Worm (Caenorhabditis elegans): ENCODE data around the gene hlh-15.

Gene hlh-15

DNA sequence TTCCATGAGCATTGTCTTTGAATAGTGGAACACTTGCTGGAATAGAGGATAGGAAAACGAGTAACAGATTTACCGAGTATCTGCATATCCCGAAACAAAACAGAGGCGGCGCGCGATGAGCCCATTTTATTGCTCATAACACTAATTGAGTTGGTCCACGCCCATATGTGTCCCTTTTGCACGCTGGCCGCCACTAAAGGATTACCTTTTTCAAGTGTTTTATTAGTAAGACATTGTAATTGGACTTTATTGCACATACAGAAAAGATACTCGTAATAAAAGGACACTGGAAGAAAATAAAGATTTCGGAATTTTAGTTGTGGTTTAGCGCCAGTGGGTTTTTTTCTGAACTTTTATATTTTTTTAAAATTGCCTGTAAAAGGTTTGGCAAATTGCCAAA is at the start of gene hlh-15:
TSS of gene hlh-15 (minus strand) at position 101 of the 400 bp plus-strand sequence.
- TF ChIP-seq tra-4 (tag; optimal IDR thresholded peaks at IDR 0.05) (no peak), hmbx-1 (tag; optimal IDR thresholded peaks at IDR 0.05) (no peak), ama-1 (optimal IDR thresholded peaks at IDR 0.05) (no peak)

DNA sequence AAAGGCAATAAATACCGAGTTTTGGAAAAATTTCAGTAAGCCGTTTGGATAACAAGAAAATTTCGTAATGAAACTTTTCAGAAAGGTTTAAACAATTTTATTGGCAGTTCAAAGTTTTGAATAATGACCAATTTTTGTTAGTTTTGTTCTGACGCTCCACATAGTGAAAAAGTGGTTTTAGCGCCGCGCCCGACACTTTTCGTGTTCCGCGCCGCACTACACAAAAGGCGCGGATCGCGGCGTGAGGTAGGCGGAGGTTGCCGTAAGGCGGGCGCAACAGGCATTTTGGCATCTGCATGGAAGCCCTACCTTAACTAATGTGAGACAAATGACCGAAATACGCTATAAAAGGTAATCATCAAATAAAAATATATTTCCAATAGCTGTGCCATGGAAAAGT is 48.6 kb upstream of the hlh-15 start:
- TF ChIP-seq hnd-1 (tag; optimal IDR thresholded peaks at IDR 0.05) (no peak), ceh-13 (GFP tag; optimal IDR thresholded peaks at IDR 0.05) (no peak), ets-7 (tag; optimal IDR thresholded peaks at IDR 0.05) (no peak), aly-1 (tag; optimal IDR thresholded peaks at IDR 0.05) (no peak), F13C5.2 (tag; optimal IDR thresholded peaks at IDR 0.05) (no peak), ceh-36 (tag; optimal IDR thresholded peaks at IDR 0.05) (no peak), B0310.2 (tag; optimal IDR thresholded peaks at IDR 0.05) (no peak), pes-1 (GFP tag; IDR thresholded peaks at IDR 0.05) (no peak), scrt-1 (GFP tag; IDR thresholded peaks at IDR 0.05) (no peak), tra-4 (tag; optimal IDR thresholded peaks at IDR 0.05) (no peak), tbx-11 (GFP tag; IDR thresholded peaks at IDR 0.05) (no peak), ama-1 (optimal IDR thresholded peaks at IDR 0.05) (no peak), hmbx-1 (tag; optimal IDR thresholded peaks at IDR 0.05) (no peak)

- TF ChIP-seq flt-1 (GFP tag; IDR thresholded peaks at IDR 0.05), result no peak
- no peak for TF ChIP-seq aly-1 (tag; optimal IDR thresholded peaks at IDR 0.05)
- TF ChIP-seq B0310.2 (tag; optimal IDR thresholded peaks at IDR 0.05), result no peak
- TF ChIP-seq scrt-1 (GFP tag; IDR thresholded peaks at IDR 0.05), result no peak
- no peak for TF ChIP-seq tbx-11 (GFP tag; IDR thresholded peaks at IDR 0.05)
- TF ChIP-seq pes-1 (GFP tag; IDR thresholded peaks at IDR 0.05), result no peak
- TF ChIP-seq tra-4 (tag; optimal IDR thresholded peaks at IDR 0.05), result no peak
- TF ChIP-seq ama-1 (optimal IDR thresholded peaks at IDR 0.05), result no peak
- TF ChIP-seq ets-7 (tag; optimal IDR thresholded peaks at IDR 0.05), result no peak
- no peak for TF ChIP-seq F13C5.2 (tag; optimal IDR thresholded peaks at IDR 0.05)
- no peak for TF ChIP-seq ceh-36 (tag; optimal IDR thresholded peaks at IDR 0.05)
- no peak for TF ChIP-seq tbx-37 (GFP tag; conservative IDR thresholded peaks at IDR 0.05)
- TF ChIP-seq hmbx-1 (tag; optimal IDR thresholded peaks at IDR 0.05), result no peak
- TF ChIP-seq hmg-4 (GFP tag; optimal IDR thresholded peaks at IDR 0.05), result no peak
- TF ChIP-seq ceh-13 (GFP tag; optimal IDR thresholded peaks at IDR 0.05), result no peak
- no peak for TF ChIP-seq sea-1 (GFP tag; conservative IDR thresholded peaks at IDR 0.05)
- TF ChIP-seq hnd-1 (tag; optimal IDR thresholded peaks at IDR 0.05), result no peak
These were observed 46.6 kb upstream of the hlh-15 start, which contains the start of gene fox-1 for ce11 chrX:2459793-2460192. Gene fox-1, minus strand, starts transcription at chrX:2459893.

DNA sequence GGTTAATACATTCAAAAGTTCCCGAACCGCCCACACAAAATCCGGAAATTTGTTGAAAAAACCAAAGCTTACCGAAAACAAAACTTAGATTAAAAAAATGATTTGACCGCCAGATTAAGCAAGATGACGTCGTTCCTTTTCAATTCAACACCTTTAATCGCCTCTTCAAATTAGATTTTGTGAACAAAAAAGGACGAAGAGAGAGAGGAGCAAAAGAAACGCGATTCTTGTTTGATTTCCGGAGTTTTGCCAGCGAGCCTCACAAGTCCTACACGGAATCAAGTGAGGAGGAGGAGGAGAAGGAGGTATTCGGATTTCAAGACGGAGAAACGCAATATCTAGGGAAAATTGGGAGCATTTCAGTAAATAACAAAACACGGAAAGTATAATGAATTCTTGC is 44.3 kb upstream of the hlh-15 start:
- no peak for TF ChIP-seq flt-1 (GFP tag; IDR thresholded peaks at IDR 0.05)
- TF ChIP-seq pes-1 (GFP tag; IDR thresholded peaks at IDR 0.05), result no peak
- TF ChIP-seq hmg-4 (GFP tag; optimal IDR thresholded peaks at IDR 0.05), result no peak
- TF ChIP-seq F13C5.2 (tag; optimal IDR thresholded peaks at IDR 0.05), result no peak
- no peak for TF ChIP-seq aly-1 (tag; optimal IDR thresholded peaks at IDR 0.05)
- TF ChIP-seq hmbx-1 (tag; optimal IDR thresholded peaks at IDR 0.05), result no peak
- no peak for TF ChIP-seq tra-4 (tag; optimal IDR thresholded peaks at IDR 0.05)
- TF ChIP-seq ets-7 (tag; optimal IDR thresholded peaks at IDR 0.05), result no peak
- TF ChIP-seq ceh-36 (tag; optimal IDR thresholded peaks at IDR 0.05), result no peak
- no peak for TF ChIP-seq tbx-11 (GFP tag; IDR thresholded peaks at IDR 0.05)
- no peak for TF ChIP-seq B0310.2 (tag; optimal IDR thresholded peaks at IDR 0.05)
- TF ChIP-seq scrt-1 (GFP tag; IDR thresholded peaks at IDR 0.05), result no peak
- TF ChIP-seq sea-1 (GFP tag; conservative IDR thresholded peaks at IDR 0.05), result no peak
- TF ChIP-seq tbx-37 (GFP tag; conservative IDR thresholded peaks at IDR 0.05), result no peak
- no peak for TF ChIP-seq ceh-13 (GFP tag; optimal IDR thresholded peaks at IDR 0.05)
- no peak for TF ChIP-seq hnd-1 (tag; optimal IDR thresholded peaks at IDR 0.05)
- TF ChIP-seq ama-1 (optimal IDR thresholded peaks at IDR 0.05), result no peak

ce11 chrX:2456141-2456540 is 43.0 kb upstream of the hlh-15 start:
- no peak for TF ChIP-seq ama-1 (optimal IDR thresholded peaks at IDR 0.05)
- no peak for TF ChIP-seq aly-1 (tag; optimal IDR thresholded peaks at IDR 0.05)

ce11 chrX:2454914-2455313 is 41.7 kb upstream of the hlh-15 start:
- no peak for TF ChIP-seq flt-1 (GFP tag; IDR thresholded peaks at IDR 0.05)
- TF ChIP-seq hmg-4 (GFP tag; optimal IDR thresholded peaks at IDR 0.05), result no peak
- no peak for TF ChIP-seq ceh-13 (GFP tag; optimal IDR thresholded peaks at IDR 0.05)
- TF ChIP-seq aly-1 (tag; optimal IDR thresholded peaks at IDR 0.05), result no peak
- TF ChIP-seq ets-7 (tag; optimal IDR thresholded peaks at IDR 0.05), result no peak
- no peak for TF ChIP-seq tbx-37 (GFP tag; conservative IDR thresholded peaks at IDR 0.05)
- TF ChIP-seq hmbx-1 (tag; optimal IDR thresholded peaks at IDR 0.05), result no peak
- TF ChIP-seq F13C5.2 (tag; optimal IDR thresholded peaks at IDR 0.05), result no peak
- no peak for TF ChIP-seq hnd-1 (tag; optimal IDR thresholded peaks at IDR 0.05)
- TF ChIP-seq tra-4 (tag; optimal IDR thresholded peaks at IDR 0.05), result no peak
- no peak for TF ChIP-seq ama-1 (optimal IDR thresholded peaks at IDR 0.05)
- TF ChIP-seq B0310.2 (tag; optimal IDR thresholded peaks at IDR 0.05), result no peak

DNA sequence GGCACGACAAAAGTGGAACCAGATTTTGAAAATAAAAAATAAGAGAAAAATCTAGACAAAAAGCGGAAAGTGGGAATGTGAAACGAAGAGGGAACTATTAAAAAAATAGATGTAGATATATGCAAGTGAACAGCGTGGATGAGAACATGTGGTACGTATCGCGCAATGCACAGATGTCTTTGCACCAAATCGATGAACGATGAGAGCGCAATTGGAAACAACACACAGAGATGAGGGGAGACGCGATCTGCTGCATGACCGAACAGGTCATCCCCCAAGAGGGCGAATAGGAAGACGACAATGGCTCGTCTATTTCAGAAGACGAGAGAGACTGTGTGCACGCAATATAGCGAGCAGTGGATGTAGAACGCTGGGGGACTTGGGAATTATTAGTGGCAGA is 39.5 kb upstream of the hlh-15 start:
- TF ChIP-seq scrt-1 (GFP tag; IDR thresholded peaks at IDR 0.05) (no peak), hmg-4 (GFP tag; optimal IDR thresholded peaks at IDR 0.05) (peak; percentile 63), pes-1 (GFP tag; IDR thresholded peaks at IDR 0.05) (0 out of 2 replicates have a peak, but pooled peaks have one; percentile 43)

DNA sequence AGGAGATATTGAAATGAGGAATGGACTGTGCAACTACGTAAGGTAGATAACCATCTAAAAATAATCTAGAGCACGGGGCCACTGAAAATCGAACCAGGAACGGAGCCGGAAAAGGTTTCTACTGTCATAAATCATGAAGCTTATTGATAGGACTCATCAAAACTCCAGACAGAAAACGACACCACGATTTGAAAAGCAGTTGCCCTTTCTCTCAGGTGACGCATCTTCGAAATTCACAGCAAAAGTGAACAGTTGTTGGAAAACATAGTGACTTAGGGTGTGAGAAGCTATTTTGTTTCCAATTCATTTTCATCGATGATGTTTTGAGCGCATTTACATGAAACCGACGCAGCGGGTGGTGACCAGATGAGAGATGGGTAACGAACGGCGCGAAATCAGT is 39.1 kb upstream of the hlh-15 start:
- TF ChIP-seq hmg-4 (GFP tag; optimal IDR thresholded peaks at IDR 0.05) (no peak), ets-7 (tag; optimal IDR thresholded peaks at IDR 0.05) (no peak), sea-1 (GFP tag; conservative IDR thresholded peaks at IDR 0.05) (no peak), pes-1 (GFP tag; IDR thresholded peaks at IDR 0.05) (no peak), tbx-37 (GFP tag; conservative IDR thresholded peaks at IDR 0.05) (no peak), hmbx-1 (tag; optimal IDR thresholded peaks at IDR 0.05) (no peak), F13C5.2 (tag; optimal IDR thresholded peaks at IDR 0.05) (no peak), scrt-1 (GFP tag; IDR thresholded peaks at IDR 0.05) (no peak), tbx-11 (GFP tag; IDR thresholded peaks at IDR 0.05) (no peak), ama-1 (optimal IDR thresholded peaks at IDR 0.05) (no peak), tra-4 (tag; optimal IDR thresholded peaks at IDR 0.05) (no peak), aly-1 (tag; optimal IDR thresholded peaks at IDR 0.05) (no peak), B0310.2 (tag; optimal IDR thresholded peaks at IDR 0.05) (no peak)

All from whole organism, early embryonic.